Fruit fly (Drosophila melanogaster) whole organism, adult: ENCODE measurements around the gene Ktl.

Experiments used
- CG11617 ChIP-seq: fragments of 200-800 bp; sonication (Bioruptor generic); optimal IDR thresholded peaks from 2 replicates; lab custom pipeline; 2017; ENCODE audit warnings: mild to moderate bottlenecking, missing biosample characterization, missing genetic modification reagents, missing genetic modification characterization
- CG12768 ChIP-seq: fragments of 200-800 bp; sonication (Bioruptor generic); optimal IDR thresholded peaks from 2 replicates; lab custom pipeline; 2017; ENCODE audit warnings: missing biosample characterization, missing genetic modification characterization, mild to moderate bottlenecking, moderate library complexity, missing genetic modification reagents
- CG14711 ChIP-seq: fragments of 200-800 bp; sonication (Bioruptor generic); optimal IDR thresholded peaks from 2 replicates; lab custom pipeline; 2018; ENCODE audit warnings: missing biosample characterization, mild to moderate bottlenecking, missing genetic modification characterization, moderate library complexity
- CG1620 ChIP-seq: fragments of 200-800 bp; sonication (Bioruptor generic); optimal IDR thresholded peaks from 2 replicates; lab custom pipeline; 2016; ENCODE audit warnings: missing biosample characterization, missing genetic modification characterization
- CG33017 ChIP-seq: fragments of 200-800 bp; sonication (Bioruptor generic); optimal IDR thresholded peaks from 2 replicates; lab custom pipeline; 2018; ENCODE audit warnings: missing biosample characterization, mild to moderate bottlenecking, missing genetic modification characterization, moderate library complexity
- CG5204 ChIP-seq: fragments of 200-800 bp; sonication (Bioruptor generic); optimal IDR thresholded peaks from 2 replicates; lab custom pipeline; 2016; ENCODE audit warnings: missing biosample characterization, missing genetic modification characterization
- CG7045 ChIP-seq: fragments of 200-800 bp; sonication (Bioruptor generic); optimal IDR thresholded peaks from 2 replicates; lab custom pipeline; 2017; ENCODE audit warnings: missing biosample characterization, mild to moderate bottlenecking, missing genetic modification characterization
- CG7101 ChIP-seq: fragments of 200-800 bp; sonication (Bioruptor generic); optimal IDR thresholded peaks from 2 replicates; lab custom pipeline; 2018; ENCODE audit warnings: missing biosample characterization, mild to moderate bottlenecking, missing genetic modification characterization, moderate library complexity
- Clk ChIP-seq: fragments of 200-800 bp; sonication (Bioruptor generic); optimal IDR thresholded peaks from 2 replicates; lab custom pipeline; 2017; ENCODE audit warnings: missing biosample characterization, missing genetic modification characterization
- Crg-1 ChIP-seq: fragments of 200-800 bp; sonication (Bioruptor generic); optimal IDR thresholded peaks from 2 replicates; lab custom pipeline; 2016; ENCODE audit warnings: missing biosample characterization, missing genetic modification characterization
- Hr96 ChIP-seq: fragments of 200-800 bp; sonication (Bioruptor generic); optimal IDR thresholded peaks from 2 replicates; lab custom pipeline; 2016; ENCODE audit warnings: missing biosample characterization, missing genetic modification characterization
- Mnt ChIP-seq: fragments of 200-800 bp; sonication (Bioruptor generic); optimal IDR thresholded peaks from 2 replicates; lab custom pipeline; 2016; ENCODE audit warnings: missing biosample characterization, mild to moderate bottlenecking, missing genetic modification characterization
- bab1 ChIP-seq: fragments of 200-800 bp; sonication (Bioruptor generic); optimal IDR thresholded peaks from 3 replicates; lab custom pipeline; 2019; ENCODE audit warnings: missing biosample characterization, mild to moderate bottlenecking, missing genetic modification characterization, moderate library complexity
- cic ChIP-seq: fragments of 200-800 bp; sonication (Bioruptor generic); optimal IDR thresholded peaks from 2 replicates; lab custom pipeline; 2017; ENCODE audit warnings: missing biosample characterization, mild to moderate bottlenecking, missing genetic modification characterization, moderate library complexity
- cnc ChIP-seq, 2 experiments: fragments of >200 bp; optimal IDR thresholded peaks; 2 replicates each; lab custom pipeline; 2017
- kay ChIP-seq: fragments of 200-800 bp; sonication (Bioruptor generic); peaks from one replicate; lab custom pipeline; 2016; ENCODE audit warnings: missing biosample characterization, missing genetic modification characterization, borderline replicate concordance
- ovo ChIP-seq: fragments of 200-800 bp; sonication (Bioruptor generic); optimal IDR thresholded peaks from 2 replicates; lab custom pipeline; 2016; ENCODE audit warnings: missing biosample characterization, missing genetic modification characterization
- pad ChIP-seq: fragments of 200-800 bp; sonication (Bioruptor generic); optimal IDR thresholded peaks from 3 replicates; lab custom pipeline; 2017; ENCODE audit warnings: missing biosample characterization, missing genetic modification characterization, mild to moderate bottlenecking, moderate library complexity, missing genetic modification reagents
- tj ChIP-seq: fragments of 200-800 bp; sonication (Bioruptor generic); optimal IDR thresholded peaks from 3 replicates; lab custom pipeline; 2017; ENCODE audit warnings: missing biosample characterization, mild to moderate bottlenecking, missing genetic modification characterization, moderate library complexity
- toe ChIP-seq: fragments of 200-800 bp; sonication (Bioruptor generic); optimal IDR thresholded peaks from 2 replicates; lab custom pipeline; 2016; ENCODE audit warnings: missing biosample characterization, missing genetic modification characterization

The Ktl gene

dm6 chr3R:20908641-20909040, 11.5 kb upstream of the Ktl start:
- TF ChIP-seq ovo (GFP tag; lab: Kevin White, UChicago) (no peak), bab1 (peak; percentile 2)

- TF ChIP-seq Hr96 (GFP tag; lab: Kevin White, UChicago) = no peak
- TF ChIP-seq CG1620 (GFP tag; lab: Kevin White, UChicago) = no peak
- TF ChIP-seq CG11617 (GFP tag; lab: Kevin White, UChicago) = no peak
- TF ChIP-seq Mnt (GFP tag; lab: Kevin White, UChicago) = no peak
- no peak for TF ChIP-seq cic
- TF ChIP-seq tj (GFP tag; lab: Kevin White, UChicago) = no peak
- no peak for TF ChIP-seq pad (GFP tag; lab: Kevin White, UChicago)
These were observed 8.3 kb upstream of the Ktl start, which contains the start of gene TotX for dm6 chr3R:20905418-20905817. TSS of gene TotX (minus strand) at chr3R:20905518.

- TF ChIP-seq bab1 = no peak
- TF ChIP-seq CG1620 (GFP tag; lab: Kevin White, UChicago) = no peak
- no peak for TF ChIP-seq cnc (optimal IDR thresholded peaks at IDR 0.05; lab: Kevin White, UChicago)
- no peak for TF ChIP-seq CG7045 (GFP tag; lab: Kevin White, UChicago)
- TF ChIP-seq Hr96 (GFP tag; lab: Kevin White, UChicago) = no peak
- no peak for TF ChIP-seq Crg-1
- TF ChIP-seq CG33017 (tag; lab: Kevin White, UChicago) = no peak
These were observed 4.5 kb upstream of the Ktl start, which contains the start of gene Grik for dm6 chr3R:20901656-20902055. TSS of gene Grik (plus strand) at chr3R:20901956.

dm6 chr3R:20891495-20891894, 5.6 kb downstream of the Ktl start:
- no peak for TF ChIP-seq CG7045 (GFP tag; lab: Kevin White, UChicago)
- TF ChIP-seq toe (GFP tag; lab: Kevin White, UChicago) = no peak
- TF ChIP-seq CG1620 (GFP tag; lab: Kevin White, UChicago) = no peak
- no peak for TF ChIP-seq Mnt (GFP tag; lab: Kevin White, UChicago)
- TF ChIP-seq CG14711 (tag; lab: Kevin White, UChicago) = no peak
- no peak for TF ChIP-seq CG5204 (GFP tag; lab: Kevin White, UChicago)
- TF ChIP-seq bab1 = no peak

- TF ChIP-seq cic (peak; percentile 5), CG12768 (GFP tag; lab: Kevin White, UChicago) (no peak), ovo (GFP tag; lab: Kevin White, UChicago) (no peak)
These were observed 6.2 kb downstream of the Ktl start for dm6 chr3R:20890920-20891319.

- TF ChIP-seq kay (GFP tag; lab: Kevin White, UChicago) = peak; percentile 33
- TF ChIP-seq CG14711 (tag; lab: Kevin White, UChicago) = no peak
- TF ChIP-seq CG33017 (tag; lab: Kevin White, UChicago) = no peak
These were observed 6.6 kb downstream of the Ktl start for dm6 chr3R:20890505-20890904.

dm6 chr3R:20877436-20877835, 19.7 kb downstream of the Ktl start, which contains the start of gene TotZ:
TSS of gene TotZ (plus strand) at chr3R:20877736.
- no peak for TF ChIP-seq CG7101 (tag; lab: Kevin White, UChicago)
- TF ChIP-seq tj (GFP tag; lab: Kevin White, UChicago) = no peak
- no peak for TF ChIP-seq Crg-1
- no peak for TF ChIP-seq toe (GFP tag; lab: Kevin White, UChicago)

- TF ChIP-seq bab1 (no peak), ovo (GFP tag; lab: Kevin White, UChicago) (no peak), CG12768 (GFP tag; lab: Kevin White, UChicago) (no peak), cic (no peak)
These were observed 20.4 kb downstream of the Ktl start for dm6 chr3R:20876680-20877079.

- TF ChIP-seq CG33017 (tag; lab: Kevin White, UChicago) = no peak
- TF ChIP-seq cic = no peak
- no peak for TF ChIP-seq CG14711 (tag; lab: Kevin White, UChicago)
- TF ChIP-seq toe (GFP tag; lab: Kevin White, UChicago) = no peak
- TF ChIP-seq CG11617 (GFP tag; lab: Kevin White, UChicago) = no peak
- TF ChIP-seq CG12768 (GFP tag; lab: Kevin White, UChicago) = no peak
- no peak for TF ChIP-seq CG1620 (GFP tag; lab: Kevin White, UChicago)
- no peak for TF ChIP-seq CG5204 (GFP tag; lab: Kevin White, UChicago)
- no peak for TF ChIP-seq bab1
- no peak for TF ChIP-seq Mnt (GFP tag; lab: Kevin White, UChicago)
- TF ChIP-seq tj (GFP tag; lab: Kevin White, UChicago) = no peak
- TF ChIP-seq Clk (GFP tag; lab: Kevin White, UChicago) = no peak
- no peak for TF ChIP-seq CG7101 (tag; lab: Kevin White, UChicago)
- no peak for TF ChIP-seq Hr96 (GFP tag; lab: Kevin White, UChicago)
- TF ChIP-seq pad (GFP tag; lab: Kevin White, UChicago) = no peak
- no peak for TF ChIP-seq CG7045 (GFP tag; lab: Kevin White, UChicago)
- no peak for TF ChIP-seq ovo (GFP tag; lab: Kevin White, UChicago)
- TF ChIP-seq kay (GFP tag; lab: Kevin White, UChicago) = no peak
- no peak for TF ChIP-seq cnc (optimal IDR thresholded peaks at IDR 0.05; lab: Kevin White, UChicago)
These were observed 23.5 kb downstream of the Ktl start, which contains the start of gene TotB for dm6 chr3R:20873638-20874037. TSS of gene TotB (plus strand) at chr3R:20873938.
